Worm (Caenorhabditis elegans): ENCODE data around the gene apc-10.

DNA sequence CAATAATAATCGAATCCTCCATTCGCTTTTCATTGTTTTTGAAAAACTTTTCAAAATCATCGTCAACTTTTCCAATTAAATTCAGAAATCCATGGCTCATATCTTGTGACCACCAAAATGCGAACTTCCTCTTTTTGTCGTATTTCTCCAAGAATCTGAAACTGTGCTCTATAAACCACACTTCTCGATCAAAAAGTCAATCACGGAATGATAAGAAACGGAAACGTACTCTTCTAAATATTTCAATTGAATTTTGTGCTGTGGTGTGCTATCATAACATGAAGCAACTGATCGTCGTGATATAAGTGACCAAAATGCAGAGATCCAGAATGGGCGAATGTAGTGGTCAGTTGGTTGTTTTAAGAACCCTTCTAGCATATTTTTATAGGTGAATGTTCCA lies 21.5 kb downstream of the apc-10 start:
- TF ChIP-seq ama-1 (optimal IDR thresholded peaks at IDR 0.05) (no peak), flt-1 (GFP tag; IDR thresholded peaks at IDR 0.05) (no peak), tbx-11 (GFP tag; IDR thresholded peaks at IDR 0.05) (no peak), ets-7 (tag; optimal IDR thresholded peaks at IDR 0.05) (no peak)
